Worm (Caenorhabditis elegans) whole organism, L1 larva: Measurements from ENCODE around the gene W03B1.5.

Source experiments
- C04F5.9 ChIP-seq: sonication (generic microtip); optimal IDR thresholded peaks from 2 replicates; lab custom pipeline; 2016; ENCODE audit warnings: missing genetic modification characterization, missing compliant biosample characterization
- C34B4.2 ChIP-seq: sonication (generic microtip); optimal IDR thresholded peaks from 2 replicates; lab custom pipeline; 2017; ENCODE audit warnings: mild to moderate bottlenecking, missing genetic modification characterization, missing compliant biosample characterization
- F16B12.6 ChIP-seq: fragments of 150-350 bp; optimal IDR thresholded peaks from 2 replicates; lab custom pipeline; 2014; ENCODE audit warnings: missing biosample characterization, missing genetic modification characterization
- Y116A8C.19 ChIP-seq: sonication (generic microtip); optimal IDR thresholded peaks from 2 replicates; lab custom pipeline; 2016; ENCODE audit warnings: missing compliant biosample characterization, missing genetic modification characterization, borderline replicate concordance
- aha-1 ChIP-seq: fragments of 150-350 bp; optimal IDR thresholded peaks from 2 replicates; lab custom pipeline; 2014; ENCODE audit warnings: missing biosample characterization, missing genetic modification characterization
- alr-1 ChIP-seq: fragments of 200-800 bp; sonication (Bioruptor generic); optimal IDR thresholded peaks from 2 replicates; lab custom pipeline; 2018; ENCODE audit warnings: borderline replicate concordance, mild to moderate bottlenecking, missing genetic modification characterization, missing compliant biosample characterization
- aly-2 ChIP-seq: fragments of 150-350 bp; optimal IDR thresholded peaks from 2 replicates; lab custom pipeline; 2014; ENCODE audit warnings: missing biosample characterization, missing genetic modification characterization
- ama-1 ChIP-seq: fragments of 150-350 bp; optimal IDR thresholded peaks from 2 replicates; lab custom pipeline; 2014
- blmp-1 ChIP-seq: fragments of 150-350 bp; optimal IDR thresholded peaks from 2 replicates; lab custom pipeline; 2014; ENCODE audit warnings: missing biosample characterization, missing genetic modification characterization
- ceh-63 ChIP-seq: fragments of 200-800 bp; sonication (Bioruptor generic); optimal IDR thresholded peaks from 2 replicates; lab custom pipeline; 2018; ENCODE audit warnings: mild to moderate bottlenecking, missing genetic modification characterization, missing compliant biosample characterization
- ceh-8 ChIP-seq: fragments of 200-800 bp; sonication (Bioruptor generic); optimal IDR thresholded peaks from 2 replicates; lab custom pipeline; 2018; ENCODE audit warnings: mild to moderate bottlenecking, missing genetic modification characterization, moderate library complexity, missing compliant biosample characterization
- ceh-82 ChIP-seq, 3 experiments: fragments of 150-350 bp in 1 of 3; sonication (generic microtip) in 2 of 3; optimal IDR thresholded peaks; 2 replicates each; lab custom pipeline; 2014 to 2017; ENCODE audit warnings: missing biosample characterization in 3 of 3, missing genetic modification characterization in 3 of 3
- ceh-88 ChIP-seq: fragments of 200-800 bp; sonication (Bioruptor generic); IDR thresholded peaks from 2 replicates; pipeline ENCODE4 v1.3.6; 2022; ENCODE audit warnings: missing genetic modification characterization, missing compliant biosample characterization
- dpl-1 ChIP-seq, 3 experiments: fragments of 150-350 bp in 2 of 3; sonication (generic microtip) in 1 of 3; optimal IDR thresholded peaks; 2 replicates each; lab custom pipeline; 2014 to 2017; ENCODE audit warnings: missing biosample characterization in 3 of 3, missing genetic modification characterization in 3 of 3, missing genetic modification reagents in 3 of 3
- efl-1 ChIP-seq, 4 experiments: fragments of 150-350 bp; optimal IDR thresholded peaks in 3 of 4; peaks in 1 of 4; 1 replicate in 1 of 4; 2 replicates in 3 of 4; lab custom pipeline; 2014; ENCODE audit warnings: missing biosample characterization in 2 of 4, missing genetic modification characterization in 2 of 4, missing genetic modification reagents in 2 of 4
- efl-3 ChIP-seq: fragments of 200-800 bp; sonication (Bioruptor generic); optimal IDR thresholded peaks from 2 replicates; lab custom pipeline; 2018; ENCODE audit warnings: mild to moderate bottlenecking, missing genetic modification characterization, missing compliant biosample characterization
- egl-13 ChIP-seq: sonication (generic microtip); optimal IDR thresholded peaks from 2 replicates; lab custom pipeline; 2016; ENCODE audit warnings: missing genotype, missing genetic modification reagents, missing genetic modification characterization, missing compliant biosample characterization
- egl-27 ChIP-seq, 2 experiments: fragments of 150-350 bp in 1 of 2; sonication (generic microtip); optimal IDR thresholded peaks; 3 replicates each; lab custom pipeline; 2017 to 2018; ENCODE audit warnings: missing biosample characterization in 2 of 2, missing genetic modification characterization in 2 of 2, missing genetic modification reagents in 2 of 2
- elt-2 ChIP-seq: sonication (generic microtip); optimal IDR thresholded peaks from 2 replicates; lab custom pipeline; 2016; ENCODE audit warnings: missing genetic modification characterization, mild to moderate bottlenecking, inconsistent platforms, missing compliant biosample characterization, missing genetic modification reagents
- ets-5 ChIP-seq: fragments of 200-800 bp; sonication (Bioruptor generic); IDR thresholded peaks from 2 replicates; pipeline ENCODE4 v1.3.6; 2022; ENCODE audit warnings: missing genetic modification characterization, missing compliant biosample characterization
- fkh-4 ChIP-seq: sonication (generic microtip); optimal IDR thresholded peaks from 2 replicates; lab custom pipeline; 2016; ENCODE audit warnings: missing compliant biosample characterization, missing genetic modification characterization, borderline replicate concordance
- fkh-8 ChIP-seq: sonication (generic microtip); optimal IDR thresholded peaks from 2 replicates; lab custom pipeline; 2016; ENCODE audit warnings: mild to moderate bottlenecking, missing genetic modification characterization, missing compliant biosample characterization
- fos-1 ChIP-seq: fragments of 150-350 bp; optimal IDR thresholded peaks from 2 replicates; lab custom pipeline; 2014; ENCODE audit warnings: missing biosample characterization, missing genetic modification characterization
- grh-1 ChIP-seq: fragments of 200-800 bp; sonication (Bioruptor generic); IDR thresholded peaks from 2 replicates; pipeline ENCODE4 v1.3.6; 2022; ENCODE audit warnings: missing genetic modification reagents, missing genetic modification characterization, missing compliant biosample characterization
- hlh-17 ChIP-seq: fragments of 200-800 bp; sonication (Bioruptor generic); optimal IDR thresholded peaks from 2 replicates; lab custom pipeline; 2018; ENCODE audit warnings: missing genetic modification characterization, mild to moderate bottlenecking, missing compliant biosample characterization, moderate library complexity, borderline replicate concordance
- hlh-4 ChIP-seq: sonication (generic microtip); optimal IDR thresholded peaks from 2 replicates; lab custom pipeline; 2016; ENCODE audit warnings: mild to moderate bottlenecking, missing genetic modification characterization, missing compliant biosample characterization
- irx-1 ChIP-seq: sonication (generic microtip); optimal IDR thresholded peaks from 2 replicates; lab custom pipeline; 2016; ENCODE audit warnings: missing genetic modification characterization, missing compliant biosample characterization
- lin-13 ChIP-seq: fragments of 150-350 bp; optimal IDR thresholded peaks from 2 replicates; lab custom pipeline; 2014; ENCODE audit warnings: missing biosample characterization, missing genetic modification reagents, missing genetic modification characterization
- lin-14 ChIP-seq: fragments of 200-800 bp; sonication (Bioruptor generic); optimal IDR thresholded peaks from 2 replicates; lab custom pipeline; 2018; ENCODE audit warnings: mild to moderate bottlenecking, missing genetic modification characterization, moderate library complexity, missing compliant biosample characterization
- lin-35 ChIP-seq, 2 experiments: fragments of 150-350 bp; optimal IDR thresholded peaks; 2 replicates each; lab custom pipeline; 2014; ENCODE audit warnings: missing biosample characterization in 2 of 2, missing genetic modification characterization in 2 of 2, missing genetic modification reagents in 2 of 2
- lin-39 ChIP-seq: fragments of 150-350 bp; optimal IDR thresholded peaks from 2 replicates; lab custom pipeline; 2014; ENCODE audit warnings: missing biosample characterization, missing genetic modification reagents, missing genetic modification characterization
- lir-3 ChIP-seq: sonication (generic microtip); optimal IDR thresholded peaks from 2 replicates; lab custom pipeline; 2016; ENCODE audit warnings: mild to moderate bottlenecking, missing genetic modification characterization, moderate library complexity, missing compliant biosample characterization; ENCODE audit not compliant: poor library complexity
- lsy-2 ChIP-seq, 2 experiments: fragments of 150-350 bp; optimal IDR thresholded peaks; 2 replicates each; lab custom pipeline; 2014; ENCODE audit warnings: missing biosample characterization in 2 of 2, missing genetic modification characterization in 2 of 2
- mab-9 ChIP-seq: fragments of 200-800 bp; sonication (Bioruptor generic); IDR thresholded peaks from 2 replicates; pipeline ENCODE4 v1.3.6; 2022; ENCODE audit warnings: missing genetic modification reagents, missing genetic modification characterization, missing compliant biosample characterization
- mep-1 ChIP-seq: fragments of 150-350 bp; optimal IDR thresholded peaks from 2 replicates; lab custom pipeline; 2014; ENCODE audit warnings: missing biosample characterization, missing genetic modification characterization
- nhr-19 ChIP-seq: fragments of 200-800 bp; sonication (Bioruptor generic); conservative IDR thresholded peaks from 2 replicates; pipeline ENCODE4 v1.3.6; 2022; ENCODE audit warnings: missing genetic modification characterization, missing compliant biosample characterization
- nhr-20 ChIP-seq: sonication (generic microtip); optimal IDR thresholded peaks from 2 replicates; lab custom pipeline; 2016; ENCODE audit warnings: mild to moderate bottlenecking, missing genetic modification characterization, missing compliant biosample characterization
- nhr-84 ChIP-seq: sonication (generic microtip); optimal IDR thresholded peaks from 2 replicates; lab custom pipeline; 2017; ENCODE audit warnings: missing biosample characterization, missing genetic modification characterization
- pag-3 ChIP-seq: sonication (generic microtip); optimal IDR thresholded peaks from 2 replicates; lab custom pipeline; 2017; ENCODE audit warnings: missing genetic modification characterization, mild to moderate bottlenecking, missing compliant biosample characterization, antibody characterized with exemption, borderline replicate concordance; ENCODE audit not compliant: insufficient read depth
- pqm-1 ChIP-seq: sonication (generic microtip); optimal IDR thresholded peaks from 3 replicates; lab custom pipeline; 2017; ENCODE audit warnings: missing biosample characterization, missing genetic modification characterization
- rnt-1 ChIP-seq: sonication (generic microtip); optimal IDR thresholded peaks from 2 replicates; lab custom pipeline; 2016; ENCODE audit warnings: mild to moderate bottlenecking, missing genetic modification characterization, moderate library complexity, missing compliant biosample characterization
- skn-1 ChIP-seq: fragments of 150-350 bp; optimal IDR thresholded peaks from 2 replicates; lab custom pipeline; 2014; ENCODE audit warnings: missing biosample characterization, missing genetic modification characterization
- snpc-4 ChIP-seq: fragments of 150-350 bp; optimal IDR thresholded peaks from 2 replicates; lab custom pipeline; 2014; ENCODE audit warnings: missing biosample characterization, missing genetic modification characterization
- swsn-7 ChIP-seq: sonication (generic microtip); optimal IDR thresholded peaks from 2 replicates; lab custom pipeline; 2016; ENCODE audit warnings: missing genetic modification characterization, missing compliant biosample characterization
- tbx-2 ChIP-seq: sonication (generic microtip); optimal IDR thresholded peaks from 2 replicates; lab custom pipeline; 2016; ENCODE audit warnings: missing genetic modification characterization, missing compliant biosample characterization
- tlp-1 ChIP-seq: fragments of 150-350 bp; optimal IDR thresholded peaks from 2 replicates; lab custom pipeline; 2014; ENCODE audit warnings: missing biosample characterization, missing genetic modification characterization
- unc-130 ChIP-seq: fragments of 150-350 bp; optimal IDR thresholded peaks from 2 replicates; lab custom pipeline; 2017; ENCODE audit warnings: missing biosample characterization, missing genetic modification characterization, inconsistent platforms
- unc-30 ChIP-seq: sonication (generic microtip); optimal IDR thresholded peaks from 2 replicates; lab custom pipeline; 2017; ENCODE audit warnings: missing biosample characterization, missing genetic modification characterization
- unc-86 ChIP-seq: sonication (generic microtip); optimal IDR thresholded peaks from 2 replicates; lab custom pipeline; 2016; ENCODE audit warnings: missing genetic modification characterization, missing compliant biosample characterization
- xbp-1 ChIP-seq: sonication (generic microtip); optimal IDR thresholded peaks from 2 replicates; lab custom pipeline; 2016; ENCODE audit warnings: missing genetic modification characterization, missing compliant biosample characterization
- zip-4 ChIP-seq: fragments of 200-800 bp; sonication (Bioruptor generic); optimal IDR thresholded peaks from 2 replicates; lab custom pipeline; 2018; ENCODE audit warnings: mild to moderate bottlenecking, missing genetic modification characterization, moderate library complexity, missing compliant biosample characterization
- ztf-11 ChIP-seq, 2 experiments: sonication (generic microtip); optimal IDR thresholded peaks; 2 replicates each; lab custom pipeline; 2016 to 2017; ENCODE audit warnings: missing genetic modification characterization in 2 of 2, missing biosample characterization in 1 of 2, missing compliant biosample characterization in 1 of 2

W03B1.5 gene

DNA sequence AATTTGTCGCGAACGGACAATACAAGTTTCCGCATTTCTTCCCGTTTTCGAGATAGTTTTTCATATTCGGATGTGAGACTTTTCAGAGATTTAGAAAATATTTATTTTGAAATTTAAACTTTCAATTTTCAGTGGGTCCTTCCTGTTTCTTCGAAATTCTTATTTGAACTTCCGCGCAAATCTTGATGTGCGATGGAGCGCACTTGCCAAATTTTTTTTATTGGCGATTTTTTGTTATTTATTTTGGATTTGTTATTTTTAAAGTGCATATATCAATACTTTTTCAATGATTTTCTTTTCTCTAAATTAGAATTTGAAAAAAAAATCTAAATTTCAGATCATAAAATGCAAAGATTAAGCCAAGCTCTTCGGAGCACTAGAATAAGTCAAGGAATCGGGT is 9.1 kb downstream of the W03B1.5 start, which contains the start of gene sars-2:
Gene sars-2 (plus strand): TSS at position 341 of the 400 bp plus-strand sequence.
- TF ChIP-seq tlp-1 (tag; lab: Kevin White, UChicago) (no peak), aly-2 (tag; lab: Kevin White, UChicago) (no peak), fos-1 (tag; lab: Kevin White, UChicago) (no peak), aha-1 (tag; lab: Kevin White, UChicago) (no peak), ets-5 (GFP tag; lab: Robert Waterston, UW) (no peak), efl-1 (optimal IDR thresholded peaks at IDR 0.05; lab: Kevin White, UChicago) (peak; percentile 88 to 92), efl-1 (GFP tag; optimal IDR thresholded peaks at IDR 0.05 in 1 of 2; lab: Kevin White, UChicago) (peak; percentile 93 to 99), nhr-20 (tag; lab: Kevin White, UChicago) (peak; percentile 25), tbx-2 (tag; lab: Kevin White, UChicago) (peak; percentile 25), alr-1 (tag; lab: Kevin White, UChicago) (no peak), fkh-8 (tag; lab: Kevin White, UChicago) (no peak), snpc-4 (tag; lab: Kevin White, UChicago) (no peak), mep-1 (tag; lab: Kevin White, UChicago) (peak; percentile 43), irx-1 (tag; lab: Kevin White, UChicago) (no peak), nhr-84 (tag; lab: Kevin White, UChicago) (no peak), lsy-2 (tag; optimal IDR thresholded peaks at IDR 0.05; lab: Kevin White, UChicago) (peak; percentile 75 to 78), rnt-1 (peak; percentile 44), lir-3 (tag; lab: Kevin White, UChicago) (no peak), ceh-63 (GFP tag; lab: Kevin White, UChicago) (no peak), egl-13 (tag; lab: Kevin White, UChicago) (no peak), fkh-4 (tag; lab: Kevin White, UChicago) (no peak), unc-86 (no peak), ztf-11 (tag; optimal IDR thresholded peaks at IDR 0.05; lab: Kevin White, UChicago) (no peak), mab-9 (GFP tag; lab: Robert Waterston, UW) (no peak), pqm-1 (tag; lab: Kevin White, UChicago) (no peak), Y116A8C.19 (tag; lab: Kevin White, UChicago) (no peak), hlh-17 (GFP tag; lab: Kevin White, UChicago) (no peak), lin-13 (no peak), egl-27 (tag; optimal IDR thresholded peaks at IDR 0.05; lab: Kevin White, UChicago) (no peak), ceh-8 (GFP tag; lab: Kevin White, UChicago) (no peak), nhr-19 (GFP tag; lab: Robert Waterston, UW) (no peak), unc-130 (tag; lab: Kevin White, UChicago) (no peak), ama-1 (lab: Kevin White, UChicago) (no peak), dpl-1 (GFP tag; optimal IDR thresholded peaks at IDR 0.05; lab: Kevin White, UChicago) (peak; percentile 85 to 94 (median 90)), swsn-7 (tag; lab: Kevin White, UChicago) (peak; percentile 27), elt-2 (no peak), C04F5.9 (tag; lab: Kevin White, UChicago) (no peak), unc-30 (tag; lab: Kevin White, UChicago) (no peak), grh-1 (GFP tag; lab: Robert Waterston, UW) (no peak), hlh-4 (tag; lab: Kevin White, UChicago) (no peak), F16B12.6 (tag; lab: Kevin White, UChicago) (peak; percentile 1), pag-3 (no peak), C34B4.2 (tag; lab: Kevin White, UChicago) (no peak), zip-4 (GFP tag; lab: Kevin White, UChicago) (no peak), ceh-82 (tag; optimal IDR thresholded peaks at IDR 0.05; lab: Kevin White, UChicago) (peak in 1 of 3 experiments; percentile 32), ceh-88 (no peak), skn-1 (tag; lab: Kevin White, UChicago) (peak; percentile 69), xbp-1 (peak; percentile 40), lin-35 (GFP tag; optimal IDR thresholded peaks at IDR 0.05; lab: Kevin White, UChicago) (peak; percentile 92 to 96), blmp-1 (tag; lab: Kevin White, UChicago) (no peak), lin-39 (tag; lab: Kevin White, UChicago) (no peak), efl-3 (no peak), lin-14 (GFP tag; lab: Kevin White, UChicago) (peak; percentile 8)
